Fruit fly (Drosophila melanogaster) whole organism, prepupa: Measurements from ENCODE around the gene CG15034.

Experiments
- Blimp-1 ChIP-seq: fragments of 200-800 bp; sonication (Bioruptor generic); optimal IDR thresholded peaks from 3 replicates; lab custom pipeline; 2017; ENCODE audit warnings: missing biosample characterization, missing genetic modification characterization, mild to moderate bottlenecking, moderate library complexity, missing genetic modification reagents
- CG10631 ChIP-seq: fragments of 200-800 bp; sonication (Bioruptor generic); optimal IDR thresholded peaks from 2 replicates; lab custom pipeline; 2016; ENCODE audit warnings: missing biosample characterization, missing genetic modification characterization
- CG11294 ChIP-seq: fragments of 200-800 bp; sonication (Bioruptor generic); IDR thresholded peaks from 2 replicates; pipeline ENCODE4 v1.3.6; 2022; ENCODE audit warnings: missing biosample characterization, missing genetic modification characterization
- CG11762 ChIP-seq: fragments of 200-800 bp; sonication (Bioruptor generic); optimal IDR thresholded peaks from 3 replicates; lab custom pipeline; 2016; ENCODE audit warnings: missing biosample characterization, missing genetic modification characterization; ENCODE audit not compliant: insufficient read depth
- CG11902 ChIP-seq: fragments of 200-800 bp; sonication (Bioruptor generic); optimal IDR thresholded peaks from 3 replicates; lab custom pipeline; 2016; ENCODE audit warnings: missing biosample characterization, missing genetic modification characterization
- CG15336 ChIP-seq: fragments of 200-800 bp; sonication (Bioruptor generic); IDR thresholded peaks from 2 replicates; pipeline ENCODE4 v1.3.6; 2022; ENCODE audit warnings: missing biosample characterization, missing genetic modification characterization
- CG1621 ChIP-seq: fragments of 200-800 bp; sonication (Bioruptor generic); optimal IDR thresholded peaks from 3 replicates; lab custom pipeline; 2018; ENCODE audit warnings: missing biosample characterization, mild to moderate bottlenecking, missing genetic modification characterization
- CG3032 ChIP-seq: fragments of 200-800 bp; optimal IDR thresholded peaks from 2 replicates; lab custom pipeline; 2019; ENCODE audit warnings: missing biosample characterization, mild to moderate bottlenecking, missing genetic modification characterization, moderate library complexity
- CG31627 ChIP-seq: fragments of 200-800 bp; sonication (Bioruptor generic); optimal IDR thresholded peaks from 3 replicates; lab custom pipeline; 2016; ENCODE audit warnings: missing biosample characterization, missing genetic modification characterization
- CG4318 ChIP-seq: fragments of 200-800 bp; sonication (Bioruptor generic); optimal IDR thresholded peaks from 3 replicates; lab custom pipeline; 2017; ENCODE audit warnings: missing biosample characterization, mild to moderate bottlenecking, missing genetic modification characterization
- CG6163 ChIP-seq: fragments of 200-800 bp; sonication (Bioruptor generic); IDR thresholded peaks from 3 replicates; pipeline ENCODE4 v1.3.6; 2022; ENCODE audit warnings: missing biosample characterization, missing genetic modification characterization
- CG6276 ChIP-seq: fragments of 200-800 bp; sonication (Bioruptor generic); optimal IDR thresholded peaks from 2 replicates; lab custom pipeline; 2017; ENCODE audit warnings: missing biosample characterization, mild to moderate bottlenecking, missing genetic modification characterization
- CG6792 ChIP-seq: fragments of 200-800 bp; sonication (Bioruptor generic); optimal IDR thresholded peaks from 3 replicates; lab custom pipeline; 2016; ENCODE audit warnings: missing biosample characterization, missing genetic modification characterization
- CG6808 ChIP-seq: fragments of 200-800 bp; sonication (Bioruptor generic); optimal IDR thresholded peaks from 3 replicates; lab custom pipeline; 2017; ENCODE audit warnings: missing biosample characterization, missing genetic modification characterization, mild to moderate bottlenecking, moderate library complexity, missing genetic modification reagents
- CG6854 ChIP-seq: fragments of 200-800 bp; sonication (Bioruptor generic); optimal IDR thresholded peaks from 2 replicates; lab custom pipeline; 2017; ENCODE audit warnings: missing biosample characterization, mild to moderate bottlenecking, missing genetic modification characterization
- CG8632 ChIP-seq: fragments of 200-800 bp; sonication (Bioruptor generic); optimal IDR thresholded peaks from 3 replicates; lab custom pipeline; 2016; ENCODE audit warnings: missing biosample characterization, missing genetic modification characterization
- CG9139 ChIP-seq: fragments of 200-800 bp; sonication (Bioruptor generic); optimal IDR thresholded peaks from 3 replicates; lab custom pipeline; 2017; ENCODE audit warnings: missing biosample characterization, mild to moderate bottlenecking, missing genetic modification characterization
- Eip75B ChIP-seq: fragments of 200-800 bp; sonication (Bioruptor generic); optimal IDR thresholded peaks from 3 replicates; lab custom pipeline; 2016; ENCODE audit warnings: missing biosample characterization, missing genetic modification characterization
- Eip78C ChIP-seq: fragments of 200-800 bp; sonication (Bioruptor generic); peaks from one replicate; lab custom pipeline; 2016; ENCODE audit warnings: missing biosample characterization, missing genetic modification characterization
- Eip93F ChIP-seq: fragments of 200-800 bp; sonication (Bioruptor generic); optimal IDR thresholded peaks from 2 replicates; lab custom pipeline; 2016; ENCODE audit warnings: missing biosample characterization, mild to moderate bottlenecking, missing genetic modification characterization
- Hr38 ChIP-seq: sonication (Bioruptor generic); optimal IDR thresholded peaks from 2 replicates; lab custom pipeline; 2016; ENCODE audit warnings: missing biosample characterization, missing genetic modification characterization
- Hr4 ChIP-seq: fragments of 200-800 bp; sonication (Bioruptor generic); optimal IDR thresholded peaks from 3 replicates; lab custom pipeline; 2016; ENCODE audit warnings: missing biosample characterization, missing genetic modification characterization
- Lpt ChIP-seq: fragments of 200-800 bp; sonication (Bioruptor generic); optimal IDR thresholded peaks from 3 replicates; lab custom pipeline; 2016; ENCODE audit warnings: missing biosample characterization, missing genetic modification characterization
- Met ChIP-seq: fragments of 200-800 bp; sonication (Bioruptor generic); optimal IDR thresholded peaks from 3 replicates; lab custom pipeline; 2016; ENCODE audit warnings: missing biosample characterization, missing genetic modification characterization
- OdsH ChIP-seq: fragments of 200-800 bp; sonication (Bioruptor generic); optimal IDR thresholded peaks from 3 replicates; lab custom pipeline; 2016; ENCODE audit warnings: missing biosample characterization, missing genetic modification characterization
- Sox102F ChIP-seq: fragments of 200-800 bp; sonication (Bioruptor generic); optimal IDR thresholded peaks from 2 replicates; lab custom pipeline; 2016; ENCODE audit warnings: missing biosample characterization, mild to moderate bottlenecking, missing genetic modification characterization
- achi ChIP-seq: fragments of 200-800 bp; sonication (Bioruptor generic); optimal IDR thresholded peaks from 3 replicates; lab custom pipeline; 2016; ENCODE audit warnings: missing biosample characterization, missing genetic modification characterization
- dsx ChIP-seq: fragments of 200-800 bp; optimal IDR thresholded peaks from 3 replicates; lab custom pipeline; 2019; ENCODE audit warnings: missing biosample characterization, mild to moderate bottlenecking, missing genetic modification characterization, moderate library complexity; ENCODE audit not compliant: poor library complexity, severe bottlenecking
- eg ChIP-seq: fragments of 200-800 bp; sonication (Bioruptor generic); IDR thresholded peaks from 3 replicates; pipeline ENCODE4 v1.3.6; 2022; ENCODE audit warnings: missing biosample characterization, missing genetic modification characterization
- esn ChIP-seq: fragments of 200-800 bp; sonication (Bioruptor generic); optimal IDR thresholded peaks from 2 replicates; lab custom pipeline; 2016; ENCODE audit warnings: missing biosample characterization, mild to moderate bottlenecking, missing genetic modification characterization, moderate library complexity
- fd59A ChIP-seq: fragments of 200-800 bp; sonication (Bioruptor generic); optimal IDR thresholded peaks from 2 replicates; lab custom pipeline; 2017; ENCODE audit warnings: missing biosample characterization, mild to moderate bottlenecking, missing genetic modification characterization, missing genetic modification reagents
- fd85E ChIP-seq: fragments of 200-800 bp; sonication (Bioruptor generic); optimal IDR thresholded peaks from 3 replicates; lab custom pipeline; 2016; ENCODE audit warnings: missing biosample characterization, missing genetic modification characterization
- fkh ChIP-seq: fragments of 200-800 bp; sonication (Bioruptor generic); optimal IDR thresholded peaks from 3 replicates; lab custom pipeline; 2017; ENCODE audit warnings: missing biosample characterization, mild to moderate bottlenecking, missing genetic modification characterization, moderate library complexity
- lz ChIP-seq: fragments of 200-800 bp; sonication (Bioruptor generic); optimal IDR thresholded peaks from 3 replicates; lab custom pipeline; 2016; ENCODE audit warnings: missing biosample characterization, missing genetic modification characterization
- net ChIP-seq: fragments of 200-800 bp; sonication (Bioruptor generic); optimal IDR thresholded peaks from 3 replicates; lab custom pipeline; 2016; ENCODE audit warnings: missing biosample characterization, missing genetic modification characterization
- pdm3 ChIP-seq: fragments of 200-800 bp; sonication (Bioruptor generic); optimal IDR thresholded peaks from 3 replicates; lab custom pipeline; 2016; ENCODE audit warnings: missing biosample characterization, missing genetic modification characterization
- salr ChIP-seq, 2 experiments: fragments of 200-800 bp; sonication (Bioruptor generic); optimal IDR thresholded peaks; 3 replicates each; lab custom pipeline; 2016 to 2018; ENCODE audit warnings: missing biosample characterization in 2 of 2, missing genetic modification characterization in 2 of 2, mild to moderate bottlenecking in 1 of 2
- spab ChIP-seq: fragments of 200-800 bp; sonication (Bioruptor generic); optimal IDR thresholded peaks from 2 replicates; lab custom pipeline; 2017; ENCODE audit warnings: missing biosample characterization, mild to moderate bottlenecking, missing genetic modification characterization, missing genetic modification reagents
- ss ChIP-seq, 2 experiments: fragments of 200-800 bp; sonication (Bioruptor generic); optimal IDR thresholded peaks; 2 replicates in 1 of 2; 3 replicates in 1 of 2; lab custom pipeline; 2017 to 2018; ENCODE audit warnings: mild to moderate bottlenecking in 2 of 2, missing biosample characterization in 2 of 2, missing genetic modification characterization in 2 of 2, moderate library complexity in 1 of 2
- svp ChIP-seq: fragments of 200-800 bp; sonication (Bioruptor generic); peaks from one replicate; lab custom pipeline; 2016; ENCODE audit warnings: missing biosample characterization, missing genetic modification characterization
- topi ChIP-seq: fragments of 200-800 bp; sonication (Bioruptor generic); optimal IDR thresholded peaks from 3 replicates; lab custom pipeline; 2016; ENCODE audit warnings: missing biosample characterization, missing genetic modification characterization
- vri ChIP-seq: fragments of 200-800 bp; sonication (Bioruptor generic); optimal IDR thresholded peaks from 3 replicates; lab custom pipeline; 2016; ENCODE audit warnings: missing biosample characterization, mild to moderate bottlenecking, missing genetic modification characterization

The CG15034 gene

DNA sequence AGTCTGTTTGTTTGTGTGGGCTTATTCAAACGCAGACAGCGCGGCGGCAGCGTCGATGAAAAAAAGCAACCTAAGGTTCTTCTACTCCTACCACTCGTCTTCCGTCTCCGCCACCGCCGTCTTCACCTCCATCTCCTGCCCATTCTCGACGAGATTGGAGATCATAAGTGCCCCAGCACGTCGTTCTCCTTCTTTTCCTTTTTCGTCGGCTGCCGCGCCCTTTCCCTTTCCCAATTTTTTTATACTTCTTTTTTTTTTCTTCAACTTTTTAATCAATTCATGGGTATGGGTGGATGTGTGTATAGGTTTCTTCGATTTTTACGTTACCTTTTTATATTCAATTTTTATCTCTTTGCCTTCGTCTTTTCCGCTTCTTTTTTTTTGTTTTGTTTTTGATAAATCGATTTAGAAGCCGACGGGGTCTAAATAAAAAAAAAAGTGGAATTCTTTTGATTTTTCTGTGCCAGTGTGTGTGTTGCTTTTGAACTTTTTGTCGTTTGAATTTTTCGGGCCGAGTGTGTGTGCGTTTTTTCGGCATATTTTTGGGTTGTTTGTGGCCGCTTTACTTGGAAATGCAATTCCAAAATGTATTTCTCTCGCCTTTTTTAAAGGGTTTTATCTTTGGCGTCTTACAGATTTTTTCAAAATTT, 42.4 kb downstream of the CG15034 start (continued):
- no peak for TF ChIP-seq OdsH (GFP tag; lab: Kevin White, UChicago)
- no peak for TF ChIP-seq Eip75B (GFP tag; lab: Kevin White, UChicago)
- TF ChIP-seq CG15336 (GFP tag; lab: Robert Waterston, UW): no peak
- no peak for TF ChIP-seq achi (GFP tag; lab: Kevin White, UChicago)
- no peak for TF ChIP-seq lz (GFP tag; lab: Kevin White, UChicago)
- TF ChIP-seq CG6854 (GFP tag; lab: Kevin White, UChicago): peak; percentile 50
- no peak for TF ChIP-seq Blimp-1
- peak; percentile 65 for TF ChIP-seq dsx (GFP tag; lab: Kevin White, UChicago)
- no peak for TF ChIP-seq pdm3 (GFP tag; lab: Kevin White, UChicago)
- no peak for TF ChIP-seq Eip93F (GFP tag; lab: Kevin White, UChicago)
- peak; percentile 73 for TF ChIP-seq CG9139 (GFP tag; lab: Kevin White, UChicago)
- TF ChIP-seq CG6792 (GFP tag; lab: Kevin White, UChicago): no peak
- TF ChIP-seq Lpt (GFP tag; lab: Kevin White, UChicago): no peak
- TF ChIP-seq CG11902 (GFP tag; lab: Kevin White, UChicago): no peak
- TF ChIP-seq salr (GFP tag; optimal IDR thresholded peaks at IDR 0.05; lab: Kevin White, UChicago): no peak
- no peak for TF ChIP-seq CG6276
- peak; percentile 36 for TF ChIP-seq CG1621
- peak; percentile 22 for TF ChIP-seq Met (GFP tag; lab: Kevin White, UChicago)
- no peak for TF ChIP-seq fd85E (GFP tag; lab: Kevin White, UChicago)
- peak; percentile 35 for TF ChIP-seq esn (GFP tag; lab: Kevin White, UChicago)
- TF ChIP-seq, all 60 proteins: peak for 15

dm6 chrX:7303848-7304427, 43.4 kb downstream of the CG15034 start:
- TF ChIP-seq fkh (GFP tag; lab: Kevin White, UChicago) (peak; percentile 62), CG6808 (GFP tag; lab: Kevin White, UChicago) (peak; percentile 19), esn (GFP tag; lab: Kevin White, UChicago) (no peak), Eip78C (GFP tag; lab: Kevin White, UChicago) (peak; percentile 50), ss (GFP tag; optimal IDR thresholded peaks at IDR 0.05; lab: Kevin White, UChicago) (peak in 1 of 2 experiments; percentile 9), svp (GFP tag; lab: Kevin White, UChicago) (peak; percentile 98), eg (no peak), vri (GFP tag; lab: Kevin White, UChicago) (peak; percentile 42)

DNA sequence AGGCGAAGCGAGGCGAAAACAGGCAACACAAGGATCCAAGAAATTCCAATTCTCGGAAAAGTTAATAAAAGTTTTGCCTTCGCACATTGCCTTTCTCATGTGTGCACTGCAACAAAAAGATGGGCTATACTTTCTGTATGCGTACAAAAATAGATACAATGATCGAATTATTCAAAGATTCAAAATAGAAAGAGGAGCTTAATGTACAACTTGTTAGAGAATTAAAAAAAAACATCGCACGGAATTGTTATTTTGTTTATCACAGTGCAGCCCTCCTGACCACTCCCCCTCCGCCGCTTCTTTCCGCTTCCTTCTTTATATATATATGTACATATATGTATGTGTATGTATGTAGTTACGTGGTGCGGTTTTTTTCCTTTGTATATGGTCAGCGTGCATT, 45.0 kb downstream of the CG15034 start:
- peak; percentile 95 for TF ChIP-seq Met (GFP tag; lab: Kevin White, UChicago)
- peak; percentile 49; the same call in 1 of the 2 replicates for TF ChIP-seq CG11294 (GFP tag; lab: Robert Waterston, UW)
- TF ChIP-seq CG8632: peak; percentile 92
- peak; percentile 95 for TF ChIP-seq CG31627
- peak; percentile 91 for TF ChIP-seq Sox102F (GFP tag; lab: Kevin White, UChicago)
- TF ChIP-seq CG4318 (GFP tag; lab: Kevin White, UChicago): peak; percentile 77
- peak; percentile 95 for TF ChIP-seq lz (GFP tag; lab: Kevin White, UChicago)
- TF ChIP-seq svp (GFP tag; lab: Kevin White, UChicago): peak; percentile 93
- peak; percentile 95 for TF ChIP-seq CG6163 (GFP tag; lab: Robert Waterston, UW)
- TF ChIP-seq vri (GFP tag; lab: Kevin White, UChicago): peak; percentile 81
- TF ChIP-seq fd59A (GFP tag; lab: Kevin White, UChicago): peak; percentile 95
- peak; percentile 94 for TF ChIP-seq pdm3 (GFP tag; lab: Kevin White, UChicago)
- TF ChIP-seq eg: peak; percentile 85
- peak; percentile 74 for TF ChIP-seq Hr4 (GFP tag; lab: Kevin White, UChicago)
- peak; percentile 93 for TF ChIP-seq CG1621
- peak; percentile 79 to 93 for TF ChIP-seq salr (GFP tag; optimal IDR thresholded peaks at IDR 0.05; lab: Kevin White, UChicago)
- TF ChIP-seq ss (GFP tag; optimal IDR thresholded peaks at IDR 0.05; lab: Kevin White, UChicago): peak; percentile 83 to 88
- TF ChIP-seq Eip78C (GFP tag; lab: Kevin White, UChicago): peak; percentile 95
- TF ChIP-seq dsx (GFP tag; lab: Kevin White, UChicago): peak; percentile 84
- peak; percentile 79 for TF ChIP-seq Blimp-1
- TF ChIP-seq spab (GFP tag; lab: Kevin White, UChicago): peak; percentile 93
- peak; percentile 84 for TF ChIP-seq net
- TF ChIP-seq Eip93F (GFP tag; lab: Kevin White, UChicago): peak; percentile 93
- TF ChIP-seq CG11762 (GFP tag; lab: Kevin White, UChicago): peak; percentile 93
- peak; percentile 89 for TF ChIP-seq CG11902 (GFP tag; lab: Kevin White, UChicago)
- peak; percentile 95 for TF ChIP-seq topi (GFP tag; lab: Kevin White, UChicago)
- peak; percentile 96 for TF ChIP-seq CG10631
- TF ChIP-seq CG6792 (GFP tag; lab: Kevin White, UChicago): peak; percentile 92
- TF ChIP-seq Hr38 (GFP tag; lab: Kevin White, UChicago): no peak
- TF ChIP-seq CG15336 (GFP tag; lab: Robert Waterston, UW): peak; percentile 88
- TF ChIP-seq OdsH (GFP tag; lab: Kevin White, UChicago): peak; percentile 95
- peak; percentile 75 for TF ChIP-seq fd85E (GFP tag; lab: Kevin White, UChicago)
- peak; percentile 92 for TF ChIP-seq CG3032 (tag; lab: Kevin White, UChicago)
